Worm (Caenorhabditis elegans) whole organism, L4 larva: ENCODE measurements around the gene C29F9.6.

Experiments
- aly-2 ChIP-seq: sonication (generic microtip); optimal IDR thresholded peaks from 2 replicates; lab custom pipeline; 2018; ENCODE audit warnings: missing biosample characterization, missing genetic modification characterization
- ama-1 ChIP-seq: fragments of 150-350 bp; optimal IDR thresholded peaks from 2 replicates; lab custom pipeline; 2014; ENCODE audit warnings: inconsistent platforms, mixed read lengths
- dmd-6 ChIP-seq: fragments of 200-800 bp; sonication (Bioruptor generic); IDR thresholded peaks from 2 replicates; pipeline ENCODE4 v1.3.6; 2022; ENCODE audit warnings: missing genetic modification reagents, missing genetic modification characterization, missing compliant biosample characterization
- dmd-8 ChIP-seq: fragments of 200-800 bp; sonication (Bioruptor generic); IDR thresholded peaks from 2 replicates; pipeline ENCODE4 v1.3.6; 2022; ENCODE audit warnings: missing genetic modification characterization, missing compliant biosample characterization
- fkh-10 ChIP-seq: fragments of 150-350 bp; optimal IDR thresholded peaks from 2 replicates; lab custom pipeline; 2014; ENCODE audit warnings: missing biosample characterization, missing genetic modification reagents, missing genetic modification characterization
- fos-1 ChIP-seq: fragments of 150-350 bp; optimal IDR thresholded peaks from 2 replicates; lab custom pipeline; 2014; ENCODE audit warnings: missing biosample characterization, missing genetic modification characterization
- mes-2 ChIP-seq: sonication (generic microtip); optimal IDR thresholded peaks from 2 replicates; lab custom pipeline; 2016; ENCODE audit warnings: missing genotype, mild to moderate bottlenecking, missing genetic modification characterization, missing compliant biosample characterization; ENCODE audit not compliant: poor library complexity, severe bottlenecking
- nhr-237 ChIP-seq: sonication (generic microtip); optimal IDR thresholded peaks from 2 replicates; lab custom pipeline; 2017; ENCODE audit warnings: missing biosample characterization, missing genetic modification characterization
- unc-62 ChIP-seq, 3 experiments: fragments of 150-350 bp in 1 of 3; sonication (generic microtip); optimal IDR thresholded peaks in 2 of 3; peaks in 1 of 3; 1 replicate in 1 of 3; 2 replicates in 2 of 3; lab custom pipeline; 2014 to 2017; ENCODE audit warnings: missing biosample characterization in 3 of 3, missing genetic modification characterization in 3 of 3, missing genetic modification reagents in 3 of 3, missing genotype in 1 of 3
- ztf-11 ChIP-seq: fragments of 150-350 bp; optimal IDR thresholded peaks from 2 replicates; lab custom pipeline; 2014; ENCODE audit warnings: missing biosample characterization, missing genetic modification characterization

DNA sequence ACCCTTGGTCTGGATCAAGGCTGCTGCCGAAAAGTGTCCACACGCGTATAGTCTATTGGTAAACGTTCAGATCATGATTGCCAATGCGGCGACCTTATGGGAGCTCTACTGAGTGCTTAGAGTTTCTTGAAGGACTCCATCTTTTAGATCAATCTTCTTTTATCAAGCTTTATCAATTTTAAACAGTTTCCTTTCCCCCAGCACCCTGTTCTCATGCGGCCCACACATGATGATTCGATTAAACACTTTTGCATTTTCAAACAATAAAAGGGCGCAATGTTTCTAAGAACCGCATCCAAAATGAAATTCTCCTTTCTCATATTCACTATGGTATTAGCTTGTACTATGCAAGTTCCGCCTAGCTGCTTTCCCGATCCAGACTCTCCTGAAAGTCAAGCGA lies 50.7 kb downstream of the C29F9.6 start, which contains the start of gene F40G9.7:
- no peak for TF ChIP-seq dmd-8 (GFP tag; lab: Robert Waterston, UW)
- TF ChIP-seq aly-2 (tag; lab: Kevin White, UChicago) = no peak
- TF ChIP-seq nhr-237 (tag; lab: Kevin White, UChicago) = no peak
- no peak for TF ChIP-seq unc-62 (GFP tag; optimal IDR thresholded peaks at IDR 0.05 in 1 of 2; lab: Kevin White, UChicago)
- TF ChIP-seq unc-62 (tag; optimal IDR thresholded peaks at IDR 0.05; lab: Kevin White, UChicago) = no peak
- TF ChIP-seq ama-1 (lab: Kevin White, UChicago) = no peak
- TF ChIP-seq fkh-10 (GFP tag; lab: Kevin White, UChicago) = no peak
- TF ChIP-seq mes-2 (tag; lab: Kevin White, UChicago) = no peak
- no peak for TF ChIP-seq dmd-6 (GFP tag; lab: Robert Waterston, UW)
- no peak for TF ChIP-seq ztf-11 (tag; lab: Kevin White, UChicago)
- no peak for TF ChIP-seq fos-1 (tag; lab: Kevin White, UChicago)
